Worm (Caenorhabditis elegans) whole organism, mixed stage, embryonic: ENCODE measurements around the gene Y41E3.13.
A peak's percentile ranks its signal among the peaks of the same experiment; 100 is the strongest.

Experiments used
- ceh-39 ChIP-seq: fragments of 150-350 bp; optimal IDR thresholded peaks from 2 replicates; lab custom pipeline; 2014; ENCODE audit warnings: missing biosample characterization, missing genetic modification characterization
- ceh-83 ChIP-seq: fragments of 200-800 bp; sonication (Bioruptor generic); optimal IDR thresholded peaks from 2 replicates; lab custom pipeline; 2018; ENCODE audit warnings: mild to moderate bottlenecking, missing genetic modification characterization, missing compliant biosample characterization
- elt-1 ChIP-seq: sonication (generic microtip); optimal IDR thresholded peaks from 2 replicates; lab custom pipeline; 2017; ENCODE audit warnings: missing genetic modification characterization, mild to moderate bottlenecking, missing compliant biosample characterization, antibody characterized with exemption, moderate library complexity, borderline replicate concordance; ENCODE audit not compliant: insufficient read depth
- lin-13 ChIP-seq: fragments of 150-350 bp; optimal IDR thresholded peaks from 2 replicates; lab custom pipeline; 2014; ENCODE audit warnings: missing biosample characterization, missing genetic modification characterization
- lin-32 ChIP-seq: fragments of 200-800 bp; sonication (Bioruptor generic); optimal IDR thresholded peaks from 2 replicates; lab custom pipeline; 2018; ENCODE audit warnings: mild to moderate bottlenecking, missing genetic modification characterization, missing compliant biosample characterization
- mep-1 ChIP-seq: fragments of 150-350 bp; optimal IDR thresholded peaks from 2 replicates; lab custom pipeline; 2017; ENCODE audit warnings: missing biosample characterization, missing genetic modification reagents, missing genetic modification characterization, inconsistent platforms
- mls-2 ChIP-seq: sonication (generic microtip); optimal IDR thresholded peaks from 2 replicates; lab custom pipeline; 2016; ENCODE audit warnings: mild to moderate bottlenecking, missing genetic modification characterization, moderate library complexity, missing compliant biosample characterization
- nhr-12 ChIP-seq: fragments of 150-350 bp; optimal IDR thresholded peaks from 2 replicates; lab custom pipeline; 2014; ENCODE audit warnings: missing biosample characterization, missing genetic modification characterization
- pha-4 ChIP-seq: fragments of 150-350 bp; optimal IDR thresholded peaks from 2 replicates; lab custom pipeline; 2018; ENCODE audit warnings: missing biosample characterization, missing genetic modification reagents, missing genetic modification characterization
- snpc-4 ChIP-seq: fragments of 150-350 bp; optimal IDR thresholded peaks from 2 replicates; lab custom pipeline; 2014; ENCODE audit warnings: missing biosample characterization, missing genetic modification characterization
- unc-39 ChIP-seq: fragments of 150-350 bp; optimal IDR thresholded peaks from 2 replicates; lab custom pipeline; 2014; ENCODE audit warnings: missing biosample characterization, missing genetic modification characterization
- ztf-11 ChIP-seq: fragments of 150-350 bp; optimal IDR thresholded peaks from 2 replicates; lab custom pipeline; 2014; ENCODE audit warnings: missing biosample characterization, missing genetic modification characterization

ce11 chrIV:15107218-15107617 lies 49.1 kb downstream of the Y41E3.13 start:
- TF ChIP-seq pha-4 (no peak), nhr-12 (tag; lab: Kevin White, UChicago) (no peak), lin-13 (peak; percentile 44), lin-32 (GFP tag; lab: Kevin White, UChicago) (no peak), elt-1 (no peak), unc-39 (tag; lab: Kevin White, UChicago) (no peak), snpc-4 (tag; lab: Kevin White, UChicago) (no peak), mls-2 (tag; lab: Kevin White, UChicago) (no peak), mep-1 (no peak), ztf-11 (tag; lab: Kevin White, UChicago) (no peak), ceh-83 (no peak), ceh-39 (tag; lab: Kevin White, UChicago) (no peak)
